Fruit fly (Drosophila melanogaster) whole organism, embryonic: ENCODE data around the gene CG43680.

ENCODE experiments used
- Abd-B ChIP-seq: fragments of 200-800 bp; sonication (Bioruptor generic); optimal IDR thresholded peaks from 2 replicates; lab custom pipeline; 2018; ENCODE audit warnings: missing biosample characterization, mild to moderate bottlenecking, missing genetic modification characterization, moderate library complexity
- Adf1 ChIP-seq: fragments of 200-800 bp; sonication (Bioruptor generic); IDR thresholded peaks from 2 replicates; pipeline ENCODE4 v1.3.6; 2022; ENCODE audit warnings: missing biosample characterization, missing genetic modification characterization
- Blimp-1 ChIP-seq: fragments of 200-800 bp; sonication (Bioruptor generic); optimal IDR thresholded peaks from 3 replicates; lab custom pipeline; 2018; ENCODE audit warnings: missing biosample characterization, missing genetic modification characterization, mild to moderate bottlenecking, moderate library complexity, missing genetic modification reagents
- CG10366 ChIP-seq: fragments of 200-800 bp; sonication (Bioruptor generic); IDR thresholded peaks from 2 replicates; pipeline ENCODE4 v1.3.6; 2022; ENCODE audit warnings: missing biosample characterization, missing genetic modification characterization
- CG11504 ChIP-seq: fragments of 200-800 bp; sonication (Bioruptor generic); optimal IDR thresholded peaks from 3 replicates; lab custom pipeline; 2019; ENCODE audit warnings: missing biosample characterization, mild to moderate bottlenecking, missing genetic modification characterization, moderate library complexity
- CG14710 ChIP-seq: fragments of 200-800 bp; sonication (Bioruptor generic); optimal IDR thresholded peaks from 3 replicates; lab custom pipeline; 2019; ENCODE audit warnings: missing biosample characterization, mild to moderate bottlenecking, missing genetic modification characterization, moderate library complexity
- CG16863 ChIP-seq: fragments of 200-800 bp; sonication (Bioruptor generic); optimal IDR thresholded peaks from 3 replicates; lab custom pipeline; 2016; ENCODE audit warnings: missing biosample characterization, missing genetic modification characterization
- CG17186 ChIP-seq: fragments of 200-800 bp; sonication (Bioruptor generic); optimal IDR thresholded peaks from 3 replicates; lab custom pipeline; 2017; ENCODE audit warnings: missing biosample characterization, missing genetic modification reagents, missing genetic modification characterization
- CG17385 ChIP-seq: fragments of 200-800 bp; sonication (Bioruptor generic); optimal IDR thresholded peaks from 3 replicates; lab custom pipeline; 2018; ENCODE audit warnings: missing biosample characterization, mild to moderate bottlenecking, missing genetic modification characterization
- CG32767 ChIP-seq: fragments of 200-800 bp; sonication (Bioruptor generic); IDR thresholded peaks from 2 replicates; pipeline ENCODE4 v1.3.6; 2022; ENCODE audit warnings: missing biosample characterization, missing genetic modification characterization
- CG33213 ChIP-seq: fragments of 200-800 bp; sonication (Bioruptor generic); optimal IDR thresholded peaks from 3 replicates; lab custom pipeline; 2016; ENCODE audit warnings: missing biosample characterization, missing genetic modification characterization
- CG3838 ChIP-seq: fragments of 200-800 bp; sonication (Bioruptor generic); optimal IDR thresholded peaks from 3 replicates; lab custom pipeline; 2016; ENCODE audit warnings: missing biosample characterization, missing genetic modification characterization
- CG4707 ChIP-seq: fragments of 200-800 bp; sonication (Bioruptor generic); optimal IDR thresholded peaks from 2 replicates; lab custom pipeline; 2018; ENCODE audit warnings: missing biosample characterization, mild to moderate bottlenecking, missing genetic modification characterization, moderate library complexity
- CG4730 ChIP-seq: fragments of 200-800 bp; sonication (Bioruptor generic); IDR thresholded peaks from 2 replicates; pipeline ENCODE4 v1.3.6; 2022; ENCODE audit warnings: missing biosample characterization, missing genetic modification characterization
- CG5953 ChIP-seq: fragments of 200-800 bp; sonication (Bioruptor generic); IDR thresholded peaks from 2 replicates; pipeline ENCODE4 v1.3.6; 2022; ENCODE audit warnings: missing biosample characterization, missing genetic modification characterization
- CG6689 ChIP-seq: fragments of 200-800 bp; sonication (Bioruptor generic); IDR thresholded peaks from 2 replicates; pipeline ENCODE4 v1.3.6; 2022; ENCODE audit warnings: missing biosample characterization, missing genetic modification characterization
- CG7786 ChIP-seq: fragments of 200-800 bp; sonication (Bioruptor generic); optimal IDR thresholded peaks from 2 replicates; lab custom pipeline; 2016; ENCODE audit warnings: missing biosample characterization, missing genetic modification characterization
- Dek ChIP-seq: fragments of 200-800 bp; sonication (Bioruptor generic); optimal IDR thresholded peaks from 3 replicates; lab custom pipeline; 2019; ENCODE audit warnings: missing biosample characterization, mild to moderate bottlenecking, missing genetic modification characterization, moderate library complexity
- Elba2 ChIP-seq: fragments of 200-800 bp; sonication (Bioruptor generic); optimal IDR thresholded peaks from 3 replicates; lab custom pipeline; 2016; ENCODE audit warnings: missing biosample characterization, missing genetic modification characterization
- HLH3B ChIP-seq: fragments of 200-800 bp; sonication (Bioruptor generic); IDR thresholded peaks from 2 replicates; pipeline ENCODE4 v1.3.6; 2022; ENCODE audit warnings: missing biosample characterization, missing genetic modification characterization
- Hr51 ChIP-seq, 2 experiments: fragments of 200-800 bp; sonication (Bioruptor generic); optimal IDR thresholded peaks; 2 replicates in 1 of 2; 3 replicates in 1 of 2; lab custom pipeline; 2016 to 2018; ENCODE audit warnings: missing biosample characterization in 2 of 2, missing genetic modification characterization in 2 of 2, mild to moderate bottlenecking in 1 of 2, moderate library complexity in 1 of 2
- Jarid2 ChIP-seq: fragments of 200-800 bp; sonication (Bioruptor generic); optimal IDR thresholded peaks from 3 replicates; lab custom pipeline; 2017; ENCODE audit warnings: mild to moderate bottlenecking, missing biosample characterization, missing genetic modification reagents, missing genetic modification characterization
- Mes4 ChIP-seq: fragments of 200-800 bp; sonication (Bioruptor generic); optimal IDR thresholded peaks from 2 replicates; lab custom pipeline; 2016; ENCODE audit warnings: missing biosample characterization, missing genetic modification characterization
- Mrtf ChIP-seq: fragments of 200-800 bp; sonication (Bioruptor generic); IDR thresholded peaks from 3 replicates; pipeline ENCODE4 v1.3.6; 2022; ENCODE audit warnings: missing biosample characterization, missing genetic modification characterization
- Rx ChIP-seq: fragments of 200-800 bp; sonication (Bioruptor generic); IDR thresholded peaks from 2 replicates; pipeline ENCODE4 v1.3.6; 2022; ENCODE audit warnings: missing biosample characterization, missing genetic modification characterization
- Scr ChIP-seq: fragments of 200-800 bp; sonication (Bioruptor generic); IDR thresholded peaks from 2 replicates; pipeline ENCODE4 v1.3.6; 2022; ENCODE audit warnings: missing biosample characterization, missing genetic modification characterization; ENCODE audit not compliant: partially characterized antibody
- Sry-β ChIP-seq: fragments of 200-800 bp; sonication (Bioruptor generic); optimal IDR thresholded peaks from 2 replicates; lab custom pipeline; 2018; ENCODE audit warnings: missing biosample characterization, mild to moderate bottlenecking, missing genetic modification characterization, moderate library complexity
- al ChIP-seq: fragments of 200-800 bp; sonication (Bioruptor generic); IDR thresholded peaks from 2 replicates; pipeline ENCODE4 v1.3.6; 2022; ENCODE audit warnings: missing biosample characterization, missing genetic modification characterization
- aop ChIP-seq: fragments of 200-800 bp; sonication (Bioruptor generic); IDR thresholded peaks from 2 replicates; pipeline ENCODE4 v1.3.6; 2022; ENCODE audit warnings: missing biosample characterization, missing genetic modification characterization
- ap ChIP-seq: fragments of 200-800 bp; sonication (Bioruptor generic); IDR thresholded peaks from 2 replicates; pipeline ENCODE4 v1.3.6; 2022; ENCODE audit warnings: missing biosample characterization, missing genetic modification characterization
- cad ChIP-seq: fragments of >200 bp; optimal IDR thresholded peaks from 2 replicates; lab custom pipeline; 2017; ENCODE audit warnings: missing biosample characterization, missing genetic modification characterization
- chm ChIP-seq: fragments of 200-800 bp; sonication (Bioruptor generic); IDR thresholded peaks from 2 replicates; pipeline ENCODE4 v1.3.6; 2022; ENCODE audit warnings: missing biosample characterization, missing genetic modification characterization
- crc ChIP-seq: fragments of 200-800 bp; sonication (Bioruptor generic); optimal IDR thresholded peaks from 2 replicates; lab custom pipeline; 2016; ENCODE audit warnings: missing biosample characterization, missing genetic modification characterization
- ems ChIP-seq: fragments of 200-800 bp; sonication (Bioruptor generic); optimal IDR thresholded peaks from 3 replicates; lab custom pipeline; 2016; ENCODE audit warnings: missing biosample characterization, missing genetic modification characterization
- fd96Cb ChIP-seq: fragments of 200-800 bp; sonication (Bioruptor generic); optimal IDR thresholded peaks from 2 replicates; lab custom pipeline; 2018; ENCODE audit warnings: missing biosample characterization, mild to moderate bottlenecking, missing genetic modification characterization, moderate library complexity
- grn ChIP-seq: fragments of 200-800 bp; sonication (Bioruptor generic); optimal IDR thresholded peaks from 3 replicates; lab custom pipeline; 2017; ENCODE audit warnings: missing biosample characterization, missing genetic modification characterization
- lbe ChIP-seq: fragments of 200-800 bp; sonication (Bioruptor generic); optimal IDR thresholded peaks from 2 replicates; lab custom pipeline; 2016; ENCODE audit warnings: missing biosample characterization, mild to moderate bottlenecking, missing genetic modification characterization
- luna ChIP-seq: fragments of 200-800 bp; sonication (Bioruptor generic); optimal IDR thresholded peaks from 2 replicates; lab custom pipeline; 2016; ENCODE audit warnings: missing biosample characterization, missing genetic modification characterization
- pb ChIP-seq: fragments of 200-800 bp; sonication (Bioruptor generic); optimal IDR thresholded peaks from 3 replicates; lab custom pipeline; 2016; ENCODE audit warnings: missing biosample characterization, missing genetic modification characterization
- pnt ChIP-seq: fragments of 200-800 bp; sonication (Bioruptor generic); optimal IDR thresholded peaks from 3 replicates; lab custom pipeline; 2016; ENCODE audit warnings: missing biosample characterization, missing genetic modification characterization
- pzg ChIP-seq: fragments of 200-800 bp; sonication (Bioruptor generic); optimal IDR thresholded peaks from 3 replicates; lab custom pipeline; 2018; ENCODE audit warnings: missing biosample characterization, mild to moderate bottlenecking, missing genetic modification characterization, moderate library complexity
- repo ChIP-seq: fragments of 200-800 bp; sonication (Bioruptor generic); optimal IDR thresholded peaks from 2 replicates; lab custom pipeline; 2016; ENCODE audit warnings: missing biosample characterization, missing genetic modification characterization
- sd ChIP-seq: fragments of 200-800 bp; sonication (Bioruptor generic); optimal IDR thresholded peaks from 3 replicates; lab custom pipeline; 2018; ENCODE audit warnings: missing biosample characterization, mild to moderate bottlenecking, missing genetic modification characterization, moderate library complexity
- sens ChIP-seq: fragments of 200-800 bp; sonication (Bioruptor generic); peaks from one replicate; lab custom pipeline; 2016; ENCODE audit warnings: missing biosample characterization, missing genetic modification characterization
- seq ChIP-seq: fragments of 200-800 bp; sonication (Bioruptor generic); IDR thresholded peaks from 2 replicates; pipeline ENCODE4 v1.3.6; 2022; ENCODE audit warnings: missing biosample characterization, missing genetic modification characterization
- sima ChIP-seq: fragments of 200-800 bp; sonication (Bioruptor generic); optimal IDR thresholded peaks from 2 replicates; lab custom pipeline; 2016; ENCODE audit warnings: missing biosample characterization, missing genetic modification characterization
- ssp ChIP-seq: fragments of 200-800 bp; sonication (Bioruptor generic); IDR thresholded peaks from 2 replicates; pipeline ENCODE4 v1.3.6; 2022; ENCODE audit warnings: missing biosample characterization, missing genetic modification characterization
- vvl ChIP-seq: fragments of 200-800 bp; sonication (Bioruptor generic); IDR thresholded peaks from 2 replicates; pipeline ENCODE4 v1.3.6; 2022; ENCODE audit warnings: missing biosample characterization, missing genetic modification characterization
- wor ChIP-seq: fragments of 200-800 bp; sonication (Bioruptor generic); IDR thresholded peaks from 2 replicates; pipeline ENCODE4 v1.3.6; 2022; ENCODE audit warnings: missing biosample characterization, missing genetic modification characterization

Gene CG43680

dm6 chr3L:15098659-15099512 lies 45.7 kb upstream of the CG43680 start (continued):
- TF ChIP-seq Hr51 (GFP tag; optimal IDR thresholded peaks at IDR 0.05; lab: Kevin White, UChicago) (peak in 1 of 2 experiments; percentile 90), fd96Cb (tag; lab: Kevin White, UChicago) (peak; percentile 94), wor (GFP tag; lab: Robert Waterston, UW) (peak; percentile 50; the same call in 1 of the 2 replicates), CG11504 (peak; percentile 91), CG3838 (no peak), Mes4 (GFP tag; lab: Kevin White, UChicago) (no peak), CG32767 (GFP tag; lab: Robert Waterston, UW) (peak; percentile 87), ems (no peak), CG16863 (no peak), sens (GFP tag; lab: Kevin White, UChicago) (peak; percentile 92), crc (GFP tag; lab: Kevin White, UChicago) (no peak), CG4730 (GFP tag; lab: Robert Waterston, UW) (peak; percentile 66), repo (GFP tag; lab: Kevin White, UChicago) (peak; percentile 27), al (peak; percentile 69), Jarid2 (GFP tag; lab: Kevin White, UChicago) (peak; percentile 43), CG10366 (GFP tag; lab: Robert Waterston, UW) (peak; percentile 64), pb (peak; percentile 52), Dek (peak; percentile 88), lbe (peak; percentile 72), Rx (GFP tag; lab: Robert Waterston, UW) (peak; percentile 31), cad (GFP tag; lab: Kevin White, UChicago) (no peak), Elba2 (GFP tag; lab: Kevin White, UChicago) (no peak), CG5953 (peak; percentile 63; the same call in 1 of the 2 replicates), vvl (GFP tag; lab: Robert Waterston, UW) (peak; percentile 97), CG6689 (peak; percentile 90), CG33213 (no peak), pnt (GFP tag; lab: Kevin White, UChicago) (peak; percentile 38), CG4707 (GFP tag; lab: Kevin White, UChicago) (peak; percentile 34), Scr (GFP tag; lab: Robert Waterston, UW) (no peak), luna (no peak), HLH3B (GFP tag; lab: Robert Waterston, UW) (peak; percentile 91), CG17186 (GFP tag; lab: Kevin White, UChicago) (no peak), aop (GFP tag; lab: Robert Waterston, UW) (no peak), sd (tag; lab: Kevin White, UChicago) (peak; percentile 43), ssp (peak; percentile 60), sima (GFP tag; lab: Kevin White, UChicago) (no peak), CG14710 (tag; lab: Kevin White, UChicago) (peak; percentile 97), Sry-β (GFP tag; lab: Kevin White, UChicago) (peak; percentile 41), grn (GFP tag; lab: Kevin White, UChicago) (peak; percentile 38), pzg (GFP tag; lab: Kevin White, UChicago) (no peak), CG7786 (GFP tag; lab: Kevin White, UChicago) (no peak), CG17385 (GFP tag; lab: Kevin White, UChicago) (peak; percentile 82), Abd-B (GFP tag; lab: Kevin White, UChicago) (peak; percentile 52), Adf1 (no peak), chm (GFP tag; lab: Robert Waterston, UW) (no peak), Mrtf (peak; percentile 72; the same call in 2 of the 3 replicates), seq (GFP tag; lab: Robert Waterston, UW) (peak; percentile 34; the same call in 1 of the 2 replicates), ap (GFP tag; lab: Robert Waterston, UW) (peak; percentile 79), Blimp-1 (GFP tag; lab: Kevin White, UChicago) (peak; percentile 93)
